Worm (Caenorhabditis elegans) whole organism, young adult: ENCODE results near the gene rbf-1.
"Not testable (repeated sequence)": the region's sequence is repeated elsewhere in the genome, so short reads cannot be mapped to it uniquely, and the experiment has no call there.

Source experiments
- B0261.1 ChIP-seq: sonication (generic microtip); optimal IDR thresholded peaks from 2 replicates; lab custom pipeline; 2016; ENCODE audit warnings: mild to moderate bottlenecking, missing genetic modification characterization, moderate library complexity, missing compliant biosample characterization
- D2030.7 ChIP-seq: fragments of 200-800 bp; sonication (Bioruptor generic); IDR thresholded peaks from 2 replicates; pipeline ENCODE4 v1.3.6; 2022; ENCODE audit warnings: missing genetic modification reagents, missing genetic modification characterization, missing compliant biosample characterization
- F22D6.2 ChIP-seq: sonication (generic microtip); optimal IDR thresholded peaks from 2 replicates; lab custom pipeline; 2016; ENCODE audit warnings: mild to moderate bottlenecking, missing genetic modification characterization, missing compliant biosample characterization
- K11D2.4 ChIP-seq: fragments of 200-800 bp; sonication (Bioruptor generic); IDR thresholded peaks from 2 replicates; pipeline ENCODE4 v1.3.6; 2022; ENCODE audit warnings: missing genetic modification reagents, missing genetic modification characterization, missing compliant biosample characterization
- K12H6.12 ChIP-seq: fragments of 200-800 bp; sonication (Bioruptor generic); optimal IDR thresholded peaks from 2 replicates; lab custom pipeline; 2018; ENCODE audit warnings: mild to moderate bottlenecking, missing genetic modification characterization, missing compliant biosample characterization
- Y53G8AR.9 ChIP-seq: fragments of 200-800 bp; sonication (Bioruptor generic); conservative IDR thresholded peaks from 2 replicates; pipeline ENCODE4 v1.3.6; 2022; ENCODE audit warnings: missing genetic modification reagents, missing genetic modification characterization, missing compliant biosample characterization
- Y56A3A.18 ChIP-seq: fragments of 200-800 bp; sonication (Bioruptor generic); IDR thresholded peaks from 2 replicates; pipeline ENCODE4 v1.3.6; 2022; ENCODE audit warnings: missing genetic modification reagents, missing genetic modification characterization, missing compliant biosample characterization
- aptf-2 ChIP-seq: fragments of 200-800 bp; sonication (Bioruptor generic); conservative IDR thresholded peaks from 2 replicates; pipeline ENCODE4 v1.3.6; 2022; ENCODE audit warnings: missing genetic modification reagents, missing genetic modification characterization, missing compliant biosample characterization
- aptf-3 ChIP-seq: fragments of 200-800 bp; sonication (Bioruptor generic); IDR thresholded peaks from 2 replicates; pipeline ENCODE4 v1.3.6; 2022; ENCODE audit warnings: missing genetic modification characterization, missing compliant biosample characterization
- athp-1 ChIP-seq: sonication (generic microtip); optimal IDR thresholded peaks from 2 replicates; lab custom pipeline; 2017; ENCODE audit warnings: mild to moderate bottlenecking, missing genetic modification characterization, missing compliant biosample characterization
- attf-3 ChIP-seq: fragments of 200-800 bp; sonication (Bioruptor generic); conservative IDR thresholded peaks from 2 replicates; pipeline ENCODE4 v1.3.6; 2022; ENCODE audit warnings: missing genetic modification reagents, missing genetic modification characterization, missing compliant biosample characterization
- attf-5 ChIP-seq: fragments of 200-800 bp; sonication (Bioruptor generic); optimal IDR thresholded peaks from 2 replicates; lab custom pipeline; 2018; ENCODE audit warnings: mild to moderate bottlenecking, missing genetic modification characterization, missing compliant biosample characterization
- cebp-2 ChIP-seq: fragments of 200-800 bp; sonication (Bioruptor generic); IDR thresholded peaks from 2 replicates; pipeline ENCODE4 v1.3.6; 2022; ENCODE audit warnings: missing genetic modification characterization, missing compliant biosample characterization
- ceh-100 ChIP-seq: fragments of 200-800 bp; sonication (Bioruptor generic); IDR thresholded peaks from 2 replicates; pipeline ENCODE4 v1.3.6; 2022; ENCODE audit warnings: missing genetic modification reagents, missing genetic modification characterization, missing compliant biosample characterization
- ceh-58 ChIP-seq: fragments of 200-800 bp; sonication (Bioruptor generic); IDR thresholded peaks from 2 replicates; pipeline ENCODE4 v1.3.6; 2022; ENCODE audit warnings: missing genetic modification characterization, missing compliant biosample characterization
- egl-18 ChIP-seq: fragments of 200-800 bp; sonication (Bioruptor generic); IDR thresholded peaks from 2 replicates; pipeline ENCODE4 v1.3.6; 2022; ENCODE audit warnings: missing genetic modification reagents, missing genetic modification characterization, missing compliant biosample characterization
- egl-44 ChIP-seq: fragments of 200-800 bp; sonication (Bioruptor generic); IDR thresholded peaks from 2 replicates; pipeline ENCODE4 v1.3.6; 2022; ENCODE audit warnings: missing genetic modification reagents, missing genetic modification characterization, missing compliant biosample characterization
- egrh-3 ChIP-seq: fragments of 200-800 bp; sonication (Bioruptor generic); IDR thresholded peaks from 2 replicates; pipeline ENCODE4 v1.3.6; 2022; ENCODE audit warnings: missing genetic modification reagents, missing genetic modification characterization, missing compliant biosample characterization
- hmg-1.2 ChIP-seq: fragments of 200-800 bp; sonication (Bioruptor generic); IDR thresholded peaks from 2 replicates; pipeline ENCODE4 v1.3.6; 2022; ENCODE audit warnings: missing genetic modification reagents, missing genetic modification characterization, missing compliant biosample characterization
- let-526 ChIP-seq: fragments of 200-800 bp; sonication (Bioruptor generic); IDR thresholded peaks from 2 replicates; pipeline ENCODE4 v1.3.6; 2022; ENCODE audit warnings: missing genetic modification reagents, missing genetic modification characterization, missing compliant biosample characterization
- lin-35 ChIP-seq, 3 experiments: fragments of 150-350 bp in 2 of 3; sonication (generic microtip) in 1 of 3; optimal IDR thresholded peaks; 2 replicates each; lab custom pipeline; 2014 to 2018; ENCODE audit warnings: missing biosample characterization in 3 of 3, missing genetic modification characterization in 3 of 3, missing genetic modification reagents in 3 of 3
- madf-6 ChIP-seq: fragments of 200-800 bp; sonication (Bioruptor generic); IDR thresholded peaks from 2 replicates; pipeline ENCODE4 v1.3.6; 2022; ENCODE audit warnings: missing genetic modification reagents, missing genetic modification characterization, missing compliant biosample characterization
- madf-8 ChIP-seq: fragments of 200-800 bp; sonication (Bioruptor generic); conservative IDR thresholded peaks from 2 replicates; pipeline ENCODE4 v1.3.6; 2022; ENCODE audit warnings: missing genetic modification reagents, missing genetic modification characterization, missing compliant biosample characterization
- mcd-1 ChIP-seq: fragments of 200-800 bp; sonication (Bioruptor generic); IDR thresholded peaks from 2 replicates; pipeline ENCODE4 v1.3.6; 2022; ENCODE audit warnings: missing genetic modification reagents, missing genetic modification characterization, missing compliant biosample characterization
- mxl-1 ChIP-seq: sonication (generic microtip); optimal IDR thresholded peaks from 2 replicates; lab custom pipeline; 2016; ENCODE audit warnings: missing genetic modification characterization, missing compliant biosample characterization
- nfyb-1 ChIP-seq: fragments of 200-800 bp; sonication (Bioruptor generic); IDR thresholded peaks from 2 replicates; pipeline ENCODE4 v1.3.6; 2022; ENCODE audit warnings: missing genetic modification reagents, missing genetic modification characterization, missing compliant biosample characterization
- rpc-1 ChIP-seq, 2 experiments: fragments of 150-350 bp in 1 of 2; sonication (generic microtip) in 1 of 2; optimal IDR thresholded peaks; 2 replicates each; lab custom pipeline; 2014 to 2018; ENCODE audit warnings: missing biosample characterization in 1 of 2, missing genetic modification characterization in 1 of 2, missing genetic modification reagents in 1 of 2, missing genotype in 1 of 2
- sea-2 ChIP-seq: fragments of 200-800 bp; sonication (Bioruptor generic); IDR thresholded peaks from 2 replicates; pipeline ENCODE4 v1.3.6; 2022; ENCODE audit warnings: missing genetic modification characterization, missing compliant biosample characterization
- snpc-3.4 ChIP-seq: sonication (generic microtip); optimal IDR thresholded peaks from 2 replicates; lab custom pipeline; 2017; ENCODE audit warnings: missing genetic modification characterization, mild to moderate bottlenecking, missing compliant biosample characterization, antibody characterized with exemption, moderate library complexity, missing genotype, missing genetic modification reagents
- somi-1 ChIP-seq: fragments of 200-800 bp; sonication (Bioruptor generic); optimal IDR thresholded peaks from 2 replicates; lab custom pipeline; 2018; ENCODE audit warnings: mild to moderate bottlenecking, missing genetic modification characterization, missing compliant biosample characterization
- tbp1 ChIP-seq: fragments of 200-800 bp; sonication (Bioruptor generic); optimal IDR thresholded peaks from 2 replicates; lab custom pipeline; 2018; ENCODE audit warnings: mild to moderate bottlenecking, missing genetic modification characterization, missing compliant biosample characterization
- tlf-1 ChIP-seq: fragments of 200-800 bp; sonication (Bioruptor generic); optimal IDR thresholded peaks from 2 replicates; lab custom pipeline; 2018; ENCODE audit warnings: mild to moderate bottlenecking, missing genetic modification characterization, missing compliant biosample characterization
- ztf-25 ChIP-seq: fragments of 200-800 bp; sonication (Bioruptor generic); IDR thresholded peaks from 2 replicates; pipeline ENCODE4 v1.3.6; 2022; ENCODE audit warnings: missing genetic modification reagents, missing genetic modification characterization, missing compliant biosample characterization
- ztf-28 ChIP-seq: fragments of 200-800 bp; sonication (Bioruptor generic); IDR thresholded peaks from 2 replicates; pipeline ENCODE4 v1.3.6; 2022; ENCODE audit warnings: missing genetic modification reagents, missing genetic modification characterization, missing compliant biosample characterization
- ztf-6 ChIP-seq: fragments of 200-800 bp; sonication (Bioruptor generic); IDR thresholded peaks from 2 replicates; pipeline ENCODE4 v1.3.6; 2022; ENCODE audit warnings: missing genetic modification reagents, missing genetic modification characterization, missing compliant biosample characterization

The rbf-1 gene

DNA sequence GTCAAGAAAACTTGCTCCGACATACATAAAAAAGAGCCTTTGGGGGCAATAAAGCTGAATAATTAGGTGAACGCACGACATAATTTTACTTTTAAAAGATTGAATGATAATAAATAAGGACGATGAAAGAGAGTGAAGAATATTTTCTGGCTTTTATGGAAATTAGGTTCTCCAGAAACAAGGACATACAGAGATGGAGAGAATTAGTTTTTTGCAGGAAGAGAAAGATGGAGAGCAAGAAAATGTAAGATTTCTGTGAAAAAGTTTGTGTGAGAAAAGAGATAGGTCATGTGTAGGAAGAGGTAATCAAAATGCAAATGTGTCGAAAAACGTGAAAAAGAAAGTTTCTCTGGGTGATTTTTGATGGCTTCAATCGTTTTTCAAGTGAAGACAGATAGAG, 23.6 kb upstream of the rbf-1 start, which contains the start of gene pdfr-1:
pdfr-1 (minus strand) TSS at position 101 of the 400 bp plus-strand sequence.
- TF ChIP-seq snpc-3.4 (tag; lab: Kevin White, UChicago) (no peak), nfyb-1 (no peak), ztf-6 (GFP tag; lab: Robert Waterston, UW) (no peak), sea-2 (GFP tag; lab: Robert Waterston, UW) (no peak), let-526 (no peak), attf-5 (GFP tag; lab: Kevin White, UChicago) (no peak), mxl-1 (tag; lab: Kevin White, UChicago) (no peak), tlf-1 (GFP tag; lab: Kevin White, UChicago) (no peak), lin-35 (GFP tag; optimal IDR thresholded peaks at IDR 0.05; lab: Kevin White, UChicago) (no peak)

DNA sequence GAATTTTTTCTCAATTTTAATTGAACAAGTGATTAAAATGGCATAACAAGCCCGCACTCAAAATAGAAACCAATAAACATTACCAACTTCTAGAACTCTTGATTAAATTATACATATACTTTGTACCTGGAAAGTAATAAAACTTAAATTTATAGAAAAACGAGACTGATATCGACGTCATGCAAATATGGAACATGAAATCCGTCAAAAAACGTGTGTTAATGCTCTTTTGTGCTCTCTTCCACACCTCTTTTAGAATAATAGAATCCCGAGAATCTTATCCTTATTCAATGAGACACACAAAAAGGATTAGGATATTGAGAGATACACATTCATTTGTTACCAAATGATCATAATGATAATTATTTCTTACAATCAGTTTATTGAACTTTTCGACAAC, 21.6 kb upstream of the rbf-1 start:
- TF ChIP-seq athp-1 (tag; lab: Kevin White, UChicago): no peak
- no peak for TF ChIP-seq let-526
- TF ChIP-seq ztf-25 (GFP tag; lab: Robert Waterston, UW): no peak
- no peak for TF ChIP-seq aptf-2 (GFP tag; lab: Robert Waterston, UW)
- no peak for TF ChIP-seq lin-35 (GFP tag; optimal IDR thresholded peaks at IDR 0.05; lab: Kevin White, UChicago)
- no peak for TF ChIP-seq madf-8 (GFP tag; lab: Robert Waterston, UW)
- no peak for TF ChIP-seq F22D6.2 (tag; lab: Kevin White, UChicago)
- no peak for TF ChIP-seq ztf-28 (GFP tag; lab: Robert Waterston, UW)

DNA sequence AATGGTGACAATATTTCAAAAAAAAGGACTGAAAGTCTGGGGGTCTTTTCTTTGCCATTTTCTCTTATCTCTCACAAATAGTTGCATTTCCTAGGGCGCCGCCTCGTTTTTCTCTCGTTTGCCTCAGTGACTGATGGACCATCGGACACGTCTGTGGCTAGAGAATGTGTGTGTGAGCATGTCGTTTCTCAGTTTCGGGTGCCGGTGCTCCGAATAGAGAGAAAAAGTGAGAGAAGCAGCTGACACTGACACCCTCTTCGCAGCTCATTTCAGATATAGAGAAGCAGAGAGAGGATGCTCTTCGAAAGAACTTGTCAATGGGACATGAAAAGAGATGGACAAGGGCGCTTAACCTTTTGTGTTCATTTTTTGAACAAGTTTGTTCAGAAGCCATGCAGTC, 19.7 kb upstream of the rbf-1 start:
- TF ChIP-seq somi-1 (no peak), K12H6.12 (tag; lab: Kevin White, UChicago) (peak; percentile 35), lin-35 (GFP tag; optimal IDR thresholded peaks at IDR 0.05; lab: Kevin White, UChicago) (no peak), egl-18 (GFP tag; lab: Robert Waterston, UW) (no peak), madf-6 (GFP tag; lab: Robert Waterston, UW) (no peak)

DNA sequence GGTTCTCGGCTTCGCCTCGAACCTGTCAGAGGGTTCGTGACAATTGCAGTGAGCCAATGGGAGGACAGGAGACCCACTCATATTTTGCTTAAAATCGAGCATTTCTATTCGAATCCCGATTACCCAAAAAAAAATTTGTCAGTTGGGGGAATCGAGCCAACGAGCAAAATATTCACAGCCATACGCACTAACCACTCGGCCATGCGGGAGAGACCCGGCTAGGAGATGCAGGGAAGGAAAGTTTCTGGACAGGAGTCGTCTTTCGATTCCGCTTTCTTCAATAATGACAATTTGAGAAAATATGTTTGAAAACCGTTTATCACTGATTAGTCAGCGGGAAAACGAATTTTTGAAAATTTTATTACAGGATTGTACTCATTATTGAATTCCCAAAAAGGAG, 13.9 kb upstream of the rbf-1 start:
- TF ChIP-seq D2030.7 (peak; percentile 21; the same call in 1 of the 2 replicates), Y56A3A.18 (GFP tag; lab: Robert Waterston, UW) (peak; percentile 81; the same call in 1 of the 2 replicates), cebp-2 (GFP tag; lab: Robert Waterston, UW) (0 out of 2 replicates have a peak, but pooled peaks have one; percentile 67), egl-44 (GFP tag; lab: Robert Waterston, UW) (peak; percentile 82; the same call in 1 of the 2 replicates), mcd-1 (GFP tag; lab: Robert Waterston, UW) (peak; percentile 47), Y53G8AR.9 (GFP tag; lab: Robert Waterston, UW) (peak; percentile 59; the same call in 1 of the 2 replicates), ztf-25 (GFP tag; lab: Robert Waterston, UW) (0 out of 2 replicates have a peak, but pooled peaks have one; percentile 70), hmg-1.2 (GFP tag; lab: Robert Waterston, UW) (peak; percentile 80), ceh-58 (GFP tag; lab: Robert Waterston, UW) (0 out of 2 replicates have a peak, but pooled peaks have one; percentile 66), tbp1 (GFP tag; lab: Kevin White, UChicago) (peak; percentile 85), egrh-3 (GFP tag; lab: Robert Waterston, UW) (peak; percentile 35; the same call in 1 of the 2 replicates), aptf-3 (GFP tag; lab: Robert Waterston, UW) (0 out of 2 replicates have a peak, but pooled peaks have one; percentile 81), attf-3 (GFP tag; lab: Robert Waterston, UW) (peak; percentile 59), B0261.1 (tag; lab: Kevin White, UChicago) (peak; percentile 66), K11D2.4 (GFP tag; lab: Robert Waterston, UW) (0 out of 2 replicates have a peak, but pooled peaks have one; percentile 29), ceh-100 (GFP tag; lab: Robert Waterston, UW) (peak; percentile 53; the same call in 1 of the 2 replicates), ztf-28 (GFP tag; lab: Robert Waterston, UW) (0 out of 2 replicates have a peak, but pooled peaks have one; percentile 58), rpc-1 (tag; optimal IDR thresholded peaks at IDR 0.05; lab: Kevin White, UChicago) (peak; percentile 60)
- not testable (repeated sequence) for TF ChIP-seq rpc-1 (optimal IDR thresholded peaks at IDR 0.05; lab: Kevin White, UChicago)
